Fruit fly (Drosophila melanogaster): Measurements from ENCODE around the gene bbx.

dm6 chrX:21317422-21317821, 45.4 kb upstream of the bbx start, which contains the start of gene CG1801:
- no peak for TF ChIP-seq CG6854 (GFP tag; optimal IDR thresholded peaks at IDR 0.05)
- no peak for TF ChIP-seq Hr38 (GFP tag; optimal IDR thresholded peaks at IDR 0.05)
- TF ChIP-seq Eip93F (GFP tag; optimal IDR thresholded peaks at IDR 0.05) = no peak
- no peak for TF ChIP-seq Sox102F (GFP tag; optimal IDR thresholded peaks at IDR 0.05)
- no peak for TF ChIP-seq CG6808 (GFP tag; optimal IDR thresholded peaks at IDR 0.05)
- no peak for TF ChIP-seq CG8119 (GFP tag; IDR thresholded peaks at IDR 0.05)
- no peak for TF ChIP-seq CG16779 (tag; optimal IDR thresholded peaks at IDR 0.05)
- TF ChIP-seq CG3919 (GFP tag; optimal IDR thresholded peaks at IDR 0.05) = no peak
- TF ChIP-seq dsx (GFP tag; optimal IDR thresholded peaks at IDR 0.05; ENCODE audit: poor library complexity, severe bottlenecking) = no peak
